Worm (Caenorhabditis elegans) whole organism, young adult: ENCODE data around the gene T10G3.8.

Source experiments
- B0019.2 ChIP-seq: fragments of 200-800 bp; sonication (Bioruptor generic); conservative IDR thresholded peaks from 2 replicates; pipeline ENCODE4 v1.3.6; 2022; ENCODE audit warnings: missing genetic modification reagents, missing genetic modification characterization, missing compliant biosample characterization
- F10E7.11 ChIP-seq: sonication (generic microtip); optimal IDR thresholded peaks from 2 replicates; lab custom pipeline; 2017; ENCODE audit warnings: mild to moderate bottlenecking, missing genetic modification characterization, moderate library complexity, missing compliant biosample characterization
- F22D6.2 ChIP-seq: sonication (generic microtip); optimal IDR thresholded peaks from 2 replicates; lab custom pipeline; 2016; ENCODE audit warnings: mild to moderate bottlenecking, missing genetic modification characterization, missing compliant biosample characterization
- F33H1.4 ChIP-seq: fragments of 200-800 bp; sonication (Bioruptor generic); IDR thresholded peaks from 2 replicates; pipeline ENCODE4 v1.3.6; 2022; ENCODE audit warnings: missing genetic modification reagents, missing genetic modification characterization, missing compliant biosample characterization
- F37B4.10 ChIP-seq: fragments of 200-800 bp; sonication (Bioruptor generic); IDR thresholded peaks from 2 replicates; pipeline ENCODE4 v1.3.6; 2022; ENCODE audit warnings: missing genetic modification characterization, missing compliant biosample characterization
- F52B5.7 ChIP-seq: sonication (generic microtip); optimal IDR thresholded peaks from 2 replicates; lab custom pipeline; 2016; ENCODE audit warnings: mild to moderate bottlenecking, missing genetic modification characterization, missing compliant biosample characterization
- K11D2.4 ChIP-seq: fragments of 200-800 bp; sonication (Bioruptor generic); IDR thresholded peaks from 2 replicates; pipeline ENCODE4 v1.3.6; 2022; ENCODE audit warnings: missing genetic modification reagents, missing genetic modification characterization, missing compliant biosample characterization
- K12H6.12 ChIP-seq: fragments of 200-800 bp; sonication (Bioruptor generic); optimal IDR thresholded peaks from 2 replicates; lab custom pipeline; 2018; ENCODE audit warnings: mild to moderate bottlenecking, missing genetic modification characterization, missing compliant biosample characterization
- Y53G8AR.9 ChIP-seq: fragments of 200-800 bp; sonication (Bioruptor generic); conservative IDR thresholded peaks from 2 replicates; pipeline ENCODE4 v1.3.6; 2022; ENCODE audit warnings: missing genetic modification reagents, missing genetic modification characterization, missing compliant biosample characterization
- Y79H2A.3 ChIP-seq: fragments of 200-800 bp; sonication (Bioruptor generic); conservative IDR thresholded peaks from 2 replicates; pipeline ENCODE4 v1.3.6; 2022; ENCODE audit warnings: missing genetic modification reagents, missing genetic modification characterization, missing compliant biosample characterization
- Y95B8A.8 ChIP-seq: fragments of 200-800 bp; sonication (Bioruptor generic); IDR thresholded peaks from 2 replicates; pipeline ENCODE4 v1.3.6; 2022; ENCODE audit warnings: missing genetic modification reagents, missing genetic modification characterization, missing compliant biosample characterization
- ama-1 ChIP-seq, 3 experiments: fragments of 150-350 bp in 1 of 3; sonication (generic microtip) in 2 of 3; optimal IDR thresholded peaks; 2 replicates each; lab custom pipeline; 2014 to 2018; ENCODE audit warnings: missing biosample characterization in 2 of 3, missing genetic modification characterization in 2 of 3, missing genetic modification reagents in 2 of 3
- attf-3 ChIP-seq: fragments of 200-800 bp; sonication (Bioruptor generic); conservative IDR thresholded peaks from 2 replicates; pipeline ENCODE4 v1.3.6; 2022; ENCODE audit warnings: missing genetic modification reagents, missing genetic modification characterization, missing compliant biosample characterization
- attf-6 ChIP-seq: fragments of 200-800 bp; sonication (Bioruptor generic); IDR thresholded peaks from 2 replicates; pipeline ENCODE4 v1.3.6; 2022; ENCODE audit warnings: missing genetic modification reagents, missing genetic modification characterization, missing compliant biosample characterization
- cebp-1 ChIP-seq, 2 experiments: fragments of 200-800 bp in 1 of 2; sonication (Bioruptor generic) in 1 of 2; sonication (generic microtip) in 1 of 2; IDR thresholded peaks in 1 of 2; optimal IDR thresholded peaks in 1 of 2; 2 replicates each; pipeline versions ENCODE4 v1.3.6 to Lab custom; 2017 to 2022; ENCODE audit warnings: missing compliant biosample characterization in 2 of 2, missing genetic modification characterization in 2 of 2, mild to moderate bottlenecking in 1 of 2, missing genetic modification reagents in 1 of 2, moderate library complexity in 1 of 2
- ceh-100 ChIP-seq: fragments of 200-800 bp; sonication (Bioruptor generic); IDR thresholded peaks from 2 replicates; pipeline ENCODE4 v1.3.6; 2022; ENCODE audit warnings: missing genetic modification reagents, missing genetic modification characterization, missing compliant biosample characterization
- ceh-79 ChIP-seq: sonication (generic microtip); optimal IDR thresholded peaks from 2 replicates; lab custom pipeline; 2017; ENCODE audit warnings: mild to moderate bottlenecking, missing genetic modification characterization, missing compliant biosample characterization
- chd-7 ChIP-seq: sonication (generic microtip); optimal IDR thresholded peaks from 2 replicates; lab custom pipeline; 2016; ENCODE audit warnings: mild to moderate bottlenecking, missing genetic modification characterization, moderate library complexity, missing compliant biosample characterization
- dox-1 ChIP-seq: fragments of 200-800 bp; sonication (Bioruptor generic); IDR thresholded peaks from 2 replicates; pipeline ENCODE4 v1.3.6; 2022; ENCODE audit warnings: missing genetic modification reagents, missing genetic modification characterization, missing compliant biosample characterization
- dpff-1 ChIP-seq: sonication (generic microtip); optimal IDR thresholded peaks from 2 replicates; lab custom pipeline; 2017; ENCODE audit warnings: mild to moderate bottlenecking, missing genetic modification characterization, missing compliant biosample characterization
- efl-1 ChIP-seq: fragments of 150-350 bp; optimal IDR thresholded peaks from 2 replicates; lab custom pipeline; 2014; ENCODE audit warnings: missing biosample characterization, missing genetic modification reagents, missing genetic modification characterization
- egl-44 ChIP-seq: fragments of 200-800 bp; sonication (Bioruptor generic); IDR thresholded peaks from 2 replicates; pipeline ENCODE4 v1.3.6; 2022; ENCODE audit warnings: missing genetic modification reagents, missing genetic modification characterization, missing compliant biosample characterization
- gei-17 ChIP-seq: fragments of 200-800 bp; sonication (Bioruptor generic); optimal IDR thresholded peaks from 2 replicates; lab custom pipeline; 2018; ENCODE audit warnings: mild to moderate bottlenecking, missing genetic modification characterization, missing compliant biosample characterization
- hlh-12 ChIP-seq: sonication (generic microtip); optimal IDR thresholded peaks from 2 replicates; lab custom pipeline; 2016; ENCODE audit warnings: missing genetic modification characterization, missing compliant biosample characterization
- hlh-26 ChIP-seq: fragments of 200-800 bp; sonication (Bioruptor generic); conservative IDR thresholded peaks from 2 replicates; pipeline ENCODE4 v1.3.6; 2022; ENCODE audit warnings: missing genetic modification reagents, missing genetic modification characterization, missing compliant biosample characterization
- hmg-20 ChIP-seq: fragments of 200-800 bp; sonication (Bioruptor generic); IDR thresholded peaks from 2 replicates; pipeline ENCODE4 v1.3.6; 2022; ENCODE audit warnings: missing genetic modification reagents, missing genetic modification characterization, missing compliant biosample characterization
- let-607 ChIP-seq, 2 experiments: fragments of 200-800 bp in 1 of 2; sonication (Bioruptor generic) in 1 of 2; sonication (generic microtip) in 1 of 2; optimal IDR thresholded peaks; 2 replicates each; lab custom pipeline; 2016 to 2018; ENCODE audit warnings: mild to moderate bottlenecking in 2 of 2, missing compliant biosample characterization in 2 of 2, missing genetic modification characterization in 2 of 2, moderate library complexity in 2 of 2, missing genotype in 1 of 2
- lin-35 ChIP-seq, 3 experiments: fragments of 150-350 bp in 2 of 3; sonication (generic microtip) in 1 of 3; optimal IDR thresholded peaks; 2 replicates each; lab custom pipeline; 2014 to 2018; ENCODE audit warnings: missing biosample characterization in 3 of 3, missing genetic modification characterization in 3 of 3, missing genetic modification reagents in 3 of 3
- lir-1 ChIP-seq: fragments of 200-800 bp; sonication (Bioruptor generic); conservative IDR thresholded peaks from 2 replicates; pipeline ENCODE4 v1.3.6; 2022; ENCODE audit warnings: missing genetic modification reagents, missing genetic modification characterization, missing compliant biosample characterization
- lsl-1 ChIP-seq: fragments of 200-800 bp; sonication (Bioruptor generic); optimal IDR thresholded peaks from 2 replicates; lab custom pipeline; 2018; ENCODE audit warnings: mild to moderate bottlenecking, missing genetic modification characterization, moderate library complexity, missing compliant biosample characterization
- madf-10 ChIP-seq: sonication (generic microtip); optimal IDR thresholded peaks from 2 replicates; lab custom pipeline; 2016; ENCODE audit warnings: mild to moderate bottlenecking, missing genetic modification characterization, missing compliant biosample characterization
- madf-6 ChIP-seq: fragments of 200-800 bp; sonication (Bioruptor generic); IDR thresholded peaks from 2 replicates; pipeline ENCODE4 v1.3.6; 2022; ENCODE audit warnings: missing genetic modification reagents, missing genetic modification characterization, missing compliant biosample characterization
- mcd-1 ChIP-seq: fragments of 200-800 bp; sonication (Bioruptor generic); IDR thresholded peaks from 2 replicates; pipeline ENCODE4 v1.3.6; 2022; ENCODE audit warnings: missing genetic modification reagents, missing genetic modification characterization, missing compliant biosample characterization
- nfya-2 ChIP-seq: fragments of 200-800 bp; sonication (Bioruptor generic); IDR thresholded peaks from 2 replicates; pipeline ENCODE4 v1.3.6; 2022; ENCODE audit warnings: missing genetic modification reagents, missing genetic modification characterization, missing compliant biosample characterization
- nhr-120 ChIP-seq: fragments of 200-800 bp; sonication (Bioruptor generic); IDR thresholded peaks from 2 replicates; pipeline ENCODE4 v1.3.6; 2022; ENCODE audit warnings: missing genetic modification characterization, missing compliant biosample characterization
- nhr-80 ChIP-seq: sonication (generic microtip); optimal IDR thresholded peaks from 2 replicates; lab custom pipeline; 2016; ENCODE audit warnings: missing genetic modification characterization, missing compliant biosample characterization
- nhr-90 ChIP-seq: sonication (generic microtip); optimal IDR thresholded peaks from 2 replicates; lab custom pipeline; 2016; ENCODE audit warnings: missing genotype, mild to moderate bottlenecking, missing genetic modification characterization, missing compliant biosample characterization
- pbrm-1 ChIP-seq: fragments of 200-800 bp; sonication (Bioruptor generic); IDR thresholded peaks from 2 replicates; pipeline ENCODE4 v1.3.6; 2022; ENCODE audit warnings: missing genetic modification reagents, missing genetic modification characterization, missing compliant biosample characterization
- rcor-1 ChIP-seq: fragments of 200-800 bp; sonication (Bioruptor generic); IDR thresholded peaks from 2 replicates; pipeline ENCODE4 v1.3.6; 2022; ENCODE audit warnings: missing genetic modification reagents, missing genetic modification characterization, missing compliant biosample characterization
- rpc-1 ChIP-seq, 2 experiments: fragments of 150-350 bp in 1 of 2; sonication (generic microtip) in 1 of 2; optimal IDR thresholded peaks; 2 replicates each; lab custom pipeline; 2014 to 2018; ENCODE audit warnings: missing biosample characterization in 1 of 2, missing genetic modification characterization in 1 of 2, missing genetic modification reagents in 1 of 2, missing genotype in 1 of 2
- sdz-38 ChIP-seq: sonication (generic microtip); optimal IDR thresholded peaks from 2 replicates; lab custom pipeline; 2016; ENCODE audit warnings: missing genotype, missing genetic modification characterization, missing compliant biosample characterization
- snpc-1.1 ChIP-seq: sonication (generic microtip); optimal IDR thresholded peaks from 2 replicates; lab custom pipeline; 2017; ENCODE audit warnings: missing genetic modification characterization, mild to moderate bottlenecking, missing compliant biosample characterization, antibody characterized with exemption, moderate library complexity, missing genotype, missing genetic modification reagents; ENCODE audit not compliant: insufficient read depth
- snpc-1.3 ChIP-seq: sonication (generic microtip); optimal IDR thresholded peaks from 2 replicates; lab custom pipeline; 2017; ENCODE audit warnings: missing genetic modification characterization, mild to moderate bottlenecking, missing compliant biosample characterization, antibody characterized with exemption, moderate library complexity, missing genotype, missing genetic modification reagents; ENCODE audit not compliant: insufficient read depth
- sptf-2 ChIP-seq: fragments of 200-800 bp; sonication (Bioruptor generic); optimal IDR thresholded peaks from 2 replicates; lab custom pipeline; 2018; ENCODE audit warnings: mild to moderate bottlenecking, missing genetic modification characterization, missing compliant biosample characterization
- tbp1 ChIP-seq: fragments of 200-800 bp; sonication (Bioruptor generic); optimal IDR thresholded peaks from 2 replicates; lab custom pipeline; 2018; ENCODE audit warnings: mild to moderate bottlenecking, missing genetic modification characterization, missing compliant biosample characterization
- unc-62 ChIP-seq: fragments of 150-350 bp; optimal IDR thresholded peaks from 2 replicates; lab custom pipeline; 2014; ENCODE audit warnings: missing biosample characterization, missing genetic modification reagents, missing genetic modification characterization
- ztf-25 ChIP-seq: fragments of 200-800 bp; sonication (Bioruptor generic); IDR thresholded peaks from 2 replicates; pipeline ENCODE4 v1.3.6; 2022; ENCODE audit warnings: missing genetic modification reagents, missing genetic modification characterization, missing compliant biosample characterization

The T10G3.8 gene

DNA sequence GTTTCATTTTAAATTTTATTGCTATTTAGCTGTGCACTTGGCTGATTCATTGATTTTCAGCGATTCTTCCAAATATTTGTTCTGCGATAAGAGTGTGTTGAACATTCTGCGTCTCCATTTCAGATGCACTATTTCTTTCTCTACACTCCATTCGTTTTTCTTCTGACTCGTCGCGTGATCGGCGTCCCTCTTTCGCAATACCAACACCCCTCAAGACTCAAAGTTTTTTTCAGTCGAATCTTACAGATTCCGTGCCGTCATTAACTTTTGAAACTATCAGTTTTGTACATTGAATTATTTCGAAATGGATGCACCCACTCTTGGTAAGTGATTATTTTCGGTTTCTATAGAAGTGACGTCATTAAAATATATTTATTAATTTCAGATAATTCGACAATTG, 13.3 kb downstream of the T10G3.8 start, which contains the start of gene frm-10 (continued):
- TF ChIP-seq let-607 (tag; optimal IDR thresholded peaks at IDR 0.05; lab: Kevin White, UChicago) (peak; percentile 40 to 79), hlh-12 (tag; lab: Kevin White, UChicago) (no peak), K12H6.12 (tag; lab: Kevin White, UChicago) (no peak), hlh-26 (GFP tag; lab: Robert Waterston, UW) (no peak), lir-1 (GFP tag; lab: Robert Waterston, UW) (no peak), ama-1 (optimal IDR thresholded peaks at IDR 0.05; lab: Kevin White, UChicago) (no peak), ama-1 (GFP tag; optimal IDR thresholded peaks at IDR 0.05; lab: Kevin White, UChicago) (no peak), gei-17 (no peak), sdz-38 (tag; lab: Kevin White, UChicago) (no peak), F52B5.7 (no peak), F10E7.11 (tag; lab: Kevin White, UChicago) (no peak), ceh-100 (GFP tag; lab: Robert Waterston, UW) (no peak), madf-10 (tag; lab: Kevin White, UChicago) (peak; percentile 74), Y79H2A.3 (GFP tag; lab: Robert Waterston, UW) (no peak), sptf-2 (no peak), dox-1 (peak; percentile 84; the same call in 1 of the 2 replicates), tbp1 (GFP tag; lab: Kevin White, UChicago) (no peak), Y95B8A.8 (GFP tag; lab: Robert Waterston, UW) (no peak), F22D6.2 (tag; lab: Kevin White, UChicago) (no peak), nfya-2 (GFP tag; lab: Robert Waterston, UW) (no peak), snpc-1.1 (tag; lab: Kevin White, UChicago) (no peak), K11D2.4 (GFP tag; lab: Robert Waterston, UW) (peak; percentile 34; the same call in 1 of the 2 replicates), rcor-1 (GFP tag; lab: Robert Waterston, UW) (0 out of 2 replicates have a peak, but pooled peaks have one; percentile 36), attf-3 (GFP tag; lab: Robert Waterston, UW) (0 out of 2 replicates have a peak, but pooled peaks have one; percentile 34), attf-6 (GFP tag; lab: Robert Waterston, UW) (no peak), hmg-20 (GFP tag; lab: Robert Waterston, UW) (no peak), ceh-79 (tag; lab: Kevin White, UChicago) (no peak), ztf-25 (no peak), egl-44 (GFP tag; lab: Robert Waterston, UW) (peak; percentile 68; the same call in 1 of the 2 replicates), unc-62 (GFP tag; lab: Kevin White, UChicago) (peak; percentile 54), lin-35 (GFP tag; optimal IDR thresholded peaks at IDR 0.05; lab: Kevin White, UChicago) (no peak), efl-1 (GFP tag; lab: Kevin White, UChicago) (no peak), nhr-80 (tag; lab: Kevin White, UChicago) (peak; percentile 94), nhr-120 (GFP tag; lab: Robert Waterston, UW) (no peak), cebp-1 (GFP tag; IDR thresholded peaks at IDR 0.05; lab: Robert Waterston, UW) (peak; percentile 99), cebp-1 (tag; optimal IDR thresholded peaks at IDR 0.05; lab: Kevin White, UChicago) (peak; percentile 100), chd-7 (tag; lab: Kevin White, UChicago) (no peak), rpc-1 (optimal IDR thresholded peaks at IDR 0.05; lab: Kevin White, UChicago) (no peak), rpc-1 (tag; optimal IDR thresholded peaks at IDR 0.05; lab: Kevin White, UChicago) (no peak), pbrm-1 (peak; percentile 58; the same call in 1 of the 2 replicates), F37B4.10 (GFP tag; lab: Robert Waterston, UW) (no peak), madf-6 (GFP tag; lab: Robert Waterston, UW) (no peak), F33H1.4 (GFP tag; lab: Robert Waterston, UW) (no peak), snpc-1.3 (tag; lab: Kevin White, UChicago) (no peak), lsl-1 (GFP tag; lab: Kevin White, UChicago) (no peak), B0019.2 (GFP tag; lab: Robert Waterston, UW) (no peak), mcd-1 (GFP tag; lab: Robert Waterston, UW) (no peak; the same call in 1 of the 2 replicates), nhr-90 (tag; lab: Kevin White, UChicago) (peak; percentile 45), dpff-1 (tag; lab: Kevin White, UChicago) (no peak), Y53G8AR.9 (no peak)
